Fruit fly (Drosophila melanogaster) whole organism, embryonic: ENCODE results near the gene JIL-1.

ENCODE experiments used
- Aef1 ChIP-seq: fragments of 200-800 bp; sonication (Bioruptor generic); IDR thresholded peaks from 3 replicates; pipeline ENCODE4 v1.3.6; 2022; ENCODE audit warnings: missing biosample characterization, missing genetic modification characterization
- BtbVII ChIP-seq: fragments of 200-800 bp; sonication (Bioruptor generic); optimal IDR thresholded peaks from 3 replicates; lab custom pipeline; 2017; ENCODE audit warnings: missing biosample characterization, mild to moderate bottlenecking, missing genetic modification characterization
- Bteb2 ChIP-seq: fragments of 200-800 bp; sonication (Bioruptor generic); optimal IDR thresholded peaks from 2 replicates; lab custom pipeline; 2016; ENCODE audit warnings: missing biosample characterization, missing genetic modification characterization
- CG10274 ChIP-seq: fragments of 200-800 bp; sonication (Bioruptor generic); optimal IDR thresholded peaks from 3 replicates; lab custom pipeline; 2017; ENCODE audit warnings: missing biosample characterization, mild to moderate bottlenecking, missing genetic modification characterization
- CG10959 ChIP-seq: fragments of 200-800 bp; sonication (Bioruptor generic); IDR thresholded peaks from 2 replicates; pipeline ENCODE4 v1.3.6; 2022; ENCODE audit warnings: missing biosample characterization, missing genetic modification characterization
- CG11723 ChIP-seq: fragments of 200-800 bp; sonication (Bioruptor generic); optimal IDR thresholded peaks from 2 replicates; lab custom pipeline; 2017; ENCODE audit warnings: missing biosample characterization, mild to moderate bottlenecking, missing genetic modification characterization
- CG14710 ChIP-seq: fragments of 200-800 bp; sonication (Bioruptor generic); optimal IDR thresholded peaks from 3 replicates; lab custom pipeline; 2019; ENCODE audit warnings: missing biosample characterization, mild to moderate bottlenecking, missing genetic modification characterization, moderate library complexity
- CG1602 ChIP-seq: fragments of 200-800 bp; sonication (Bioruptor generic); optimal IDR thresholded peaks from 3 replicates; lab custom pipeline; 2016; ENCODE audit warnings: missing biosample characterization, missing genetic modification characterization
- CG17829 ChIP-seq: fragments of 200-800 bp; optimal IDR thresholded peaks from 2 replicates; lab custom pipeline; 2019; ENCODE audit warnings: missing biosample characterization, mild to moderate bottlenecking, missing genetic modification characterization, moderate library complexity
- CG18011 ChIP-seq: fragments of 200-800 bp; sonication (Bioruptor generic); optimal IDR thresholded peaks from 2 replicates; lab custom pipeline; 2017; ENCODE audit warnings: missing biosample characterization, missing genetic modification characterization, mild to moderate bottlenecking, moderate library complexity, missing genotype
- CG2120 ChIP-seq: fragments of 200-800 bp; sonication (Bioruptor generic); optimal IDR thresholded peaks from 3 replicates; lab custom pipeline; 2016; ENCODE audit warnings: missing biosample characterization, missing genetic modification characterization
- CG2199 ChIP-seq: fragments of 200-800 bp; sonication (Bioruptor generic); IDR thresholded peaks from 3 replicates; pipeline ENCODE4 v1.3.6; 2022; ENCODE audit warnings: missing biosample characterization, missing genetic modification characterization
- CG2712 ChIP-seq: fragments of 200-800 bp; optimal IDR thresholded peaks from 3 replicates; lab custom pipeline; 2019; ENCODE audit warnings: missing biosample characterization, mild to moderate bottlenecking, missing genetic modification characterization, moderate library complexity
- CG32767 ChIP-seq: fragments of 200-800 bp; sonication (Bioruptor generic); IDR thresholded peaks from 2 replicates; pipeline ENCODE4 v1.3.6; 2022; ENCODE audit warnings: missing biosample characterization, missing genetic modification characterization
- CG4707 ChIP-seq: fragments of 200-800 bp; sonication (Bioruptor generic); optimal IDR thresholded peaks from 2 replicates; lab custom pipeline; 2018; ENCODE audit warnings: missing biosample characterization, mild to moderate bottlenecking, missing genetic modification characterization, moderate library complexity
- CG6854 ChIP-seq: fragments of 200-800 bp; sonication (Bioruptor generic); optimal IDR thresholded peaks from 3 replicates; lab custom pipeline; 2017; ENCODE audit warnings: missing biosample characterization, mild to moderate bottlenecking, missing genetic modification characterization
- CG8359 ChIP-seq: fragments of 200-800 bp; sonication (Bioruptor generic); optimal IDR thresholded peaks from 2 replicates; lab custom pipeline; 2017; ENCODE audit warnings: missing biosample characterization, mild to moderate bottlenecking, missing genetic modification characterization, borderline replicate concordance
- CG9609 ChIP-seq: fragments of 200-800 bp; sonication (Bioruptor generic); optimal IDR thresholded peaks from 3 replicates; lab custom pipeline; 2016; ENCODE audit warnings: missing biosample characterization, missing genetic modification characterization
- CG9817 ChIP-seq: fragments of 200-800 bp; sonication (Bioruptor generic); optimal IDR thresholded peaks from 2 replicates; lab custom pipeline; 2018; ENCODE audit warnings: missing biosample characterization, mild to moderate bottlenecking, missing genetic modification characterization, moderate library complexity
- CkIIα-i1 ChIP-seq: fragments of 200-800 bp; sonication (Bioruptor generic); IDR thresholded peaks from 2 replicates; pipeline ENCODE4 v1.3.6; 2022; ENCODE audit warnings: missing biosample characterization, missing genetic modification characterization
- Dbx ChIP-seq: fragments of 200-800 bp; sonication (Bioruptor generic); IDR thresholded peaks from 3 replicates; pipeline ENCODE4 v1.3.6; 2022; ENCODE audit warnings: missing biosample characterization, missing genetic modification characterization
- E2f1 ChIP-seq: fragments of 200-800 bp; sonication (Bioruptor generic); IDR thresholded peaks from 2 replicates; pipeline ENCODE4 v1.3.6; 2022; ENCODE audit warnings: missing biosample characterization, missing genetic modification characterization
- ERR ChIP-seq: fragments of 200-800 bp; sonication (Bioruptor generic); optimal IDR thresholded peaks from 2 replicates; lab custom pipeline; 2016; ENCODE audit warnings: missing biosample characterization, missing genetic modification characterization
- HLH3B ChIP-seq: fragments of 200-800 bp; sonication (Bioruptor generic); IDR thresholded peaks from 2 replicates; pipeline ENCODE4 v1.3.6; 2022; ENCODE audit warnings: missing biosample characterization, missing genetic modification characterization
- HLH4C ChIP-seq: fragments of 200-800 bp; sonication (Bioruptor generic); IDR thresholded peaks from 3 replicates; pipeline ENCODE4 v1.3.6; 2022; ENCODE audit warnings: missing biosample characterization, missing genetic modification characterization; ENCODE audit not compliant: partially characterized antibody
- Hsf ChIP-seq: fragments of 200-800 bp; sonication (Bioruptor generic); optimal IDR thresholded peaks from 3 replicates; lab custom pipeline; 2016; ENCODE audit warnings: missing biosample characterization, missing genetic modification characterization
- MESR4 ChIP-seq: fragments of 200-800 bp; sonication (Bioruptor generic); optimal IDR thresholded peaks from 2 replicates; lab custom pipeline; 2018; ENCODE audit warnings: missing biosample characterization, mild to moderate bottlenecking, missing genetic modification characterization, moderate library complexity
- Myb ChIP-seq: fragments of 200-800 bp; sonication (Bioruptor generic); optimal IDR thresholded peaks from 2 replicates; lab custom pipeline; 2016; ENCODE audit warnings: missing biosample characterization, missing genetic modification characterization
- Pdp1 ChIP-seq, 2 experiments: fragments of 200-800 bp; sonication (Bioruptor generic); optimal IDR thresholded peaks; 3 replicates each; lab custom pipeline; 2016; ENCODE audit warnings: missing biosample characterization in 2 of 2, missing genetic modification characterization in 2 of 2, mild to moderate bottlenecking in 1 of 2, moderate library complexity in 1 of 2
- Scr ChIP-seq: fragments of 200-800 bp; sonication (Bioruptor generic); IDR thresholded peaks from 2 replicates; pipeline ENCODE4 v1.3.6; 2022; ENCODE audit warnings: missing biosample characterization, missing genetic modification characterization; ENCODE audit not compliant: partially characterized antibody
- Xbp1 ChIP-seq: fragments of 200-800 bp; sonication (Bioruptor generic); optimal IDR thresholded peaks from 3 replicates; lab custom pipeline; 2016; ENCODE audit warnings: missing biosample characterization, mild to moderate bottlenecking, missing genetic modification characterization
- YL-1 ChIP-seq: fragments of 200-800 bp; sonication (Bioruptor generic); optimal IDR thresholded peaks from 3 replicates; lab custom pipeline; 2017; ENCODE audit warnings: missing biosample characterization, mild to moderate bottlenecking, missing genetic modification characterization
- ash1 ChIP-seq: fragments of 200-800 bp; sonication (Bioruptor generic); optimal IDR thresholded peaks from 2 replicates; lab custom pipeline; 2018; ENCODE audit warnings: missing biosample characterization, mild to moderate bottlenecking, missing genetic modification characterization
- btn ChIP-seq: fragments of 200-800 bp; sonication (Bioruptor generic); optimal IDR thresholded peaks from 2 replicates; lab custom pipeline; 2016; ENCODE audit warnings: missing biosample characterization, missing genetic modification characterization
- chif ChIP-seq, 2 experiments: fragments of 200-800 bp; sonication (Bioruptor generic); optimal IDR thresholded peaks; 3 replicates each; lab custom pipeline; 2016; ENCODE audit warnings: missing biosample characterization in 2 of 2, missing genetic modification characterization in 2 of 2
- crp ChIP-seq, 2 experiments: fragments of 200-800 bp; sonication (Bioruptor generic); optimal IDR thresholded peaks; 2 replicates in 1 of 2; 3 replicates in 1 of 2; lab custom pipeline; 2017; ENCODE audit warnings: missing biosample characterization in 2 of 2, missing genetic modification characterization in 2 of 2, mild to moderate bottlenecking in 1 of 2, moderate library complexity in 1 of 2
- dati ChIP-seq: fragments of 200-800 bp; sonication (Bioruptor generic); IDR thresholded peaks from 2 replicates; pipeline ENCODE4 v1.3.6; 2022; ENCODE audit warnings: missing biosample characterization, missing genetic modification characterization
- esg ChIP-seq: fragments of 200-800 bp; sonication (Bioruptor generic); conservative IDR thresholded peaks from 2 replicates; pipeline ENCODE4 v1.3.6; 2022; ENCODE audit warnings: missing biosample characterization, missing genetic modification characterization
- gce ChIP-seq: fragments of 200-800 bp; sonication (Bioruptor generic); IDR thresholded peaks from 3 replicates; pipeline ENCODE4 v1.3.6; 2022; ENCODE audit warnings: missing biosample characterization, missing genetic modification characterization
- gem ChIP-seq: fragments of 200-800 bp; sonication (Bioruptor generic); optimal IDR thresholded peaks from 2 replicates; lab custom pipeline; 2019; ENCODE audit warnings: missing biosample characterization, mild to moderate bottlenecking, missing genetic modification characterization, moderate library complexity
- grau ChIP-seq: fragments of 200-800 bp; optimal IDR thresholded peaks from 3 replicates; lab custom pipeline; 2019; ENCODE audit warnings: missing biosample characterization, mild to moderate bottlenecking, missing genetic modification characterization, moderate library complexity
- hb ChIP-seq: fragments of 200-800 bp; sonication (Bioruptor generic); IDR thresholded peaks from 3 replicates; pipeline ENCODE4 v1.3.6; 2022; ENCODE audit warnings: missing biosample characterization, missing genetic modification characterization; ENCODE audit not compliant: partially characterized antibody
- lov ChIP-seq, 2 experiments: fragments of 200-800 bp in 1 of 2; fragments of >200 bp in 1 of 2; sonication (Bioruptor generic) in 1 of 2; IDR thresholded peaks in 1 of 2; optimal IDR thresholded peaks in 1 of 2; 2 replicates in 1 of 2; 3 replicates in 1 of 2; pipeline versions ENCODE4 v1.3.6 to Lab custom; 2017 to 2022; ENCODE audit warnings: missing biosample characterization in 1 of 2, missing genetic modification characterization in 1 of 2
- odd ChIP-seq: fragments of 200-800 bp; sonication (Bioruptor generic); optimal IDR thresholded peaks from 2 replicates; lab custom pipeline; 2017; ENCODE audit warnings: missing biosample characterization, mild to moderate bottlenecking, missing genetic modification characterization
- peb ChIP-seq: fragments of 200-800 bp; sonication (Bioruptor generic); IDR thresholded peaks from 2 replicates; pipeline ENCODE4 v1.3.6; 2022; ENCODE audit warnings: missing biosample characterization, missing genetic modification characterization
- stc ChIP-seq: fragments of 200-800 bp; sonication (Bioruptor generic); IDR thresholded peaks from 2 replicates; pipeline ENCODE4 v1.3.6; 2022; ENCODE audit warnings: missing biosample characterization, missing genetic modification characterization
- tgo ChIP-seq: fragments of 200-800 bp; sonication (Bioruptor generic); IDR thresholded peaks from 3 replicates; pipeline ENCODE4 v1.3.6; 2022; ENCODE audit warnings: missing biosample characterization, missing genetic modification characterization
- twi ChIP-seq: fragments of 200-800 bp; optimal IDR thresholded peaks from 2 replicates; lab custom pipeline; 2019; ENCODE audit warnings: missing biosample characterization, mild to moderate bottlenecking, missing genetic modification characterization, moderate library complexity
- tx ChIP-seq: fragments of 200-800 bp; sonication (Bioruptor generic); optimal IDR thresholded peaks from 2 replicates; lab custom pipeline; 2016; ENCODE audit warnings: missing biosample characterization, missing genetic modification characterization
- vvl ChIP-seq: fragments of 200-800 bp; sonication (Bioruptor generic); IDR thresholded peaks from 2 replicates; pipeline ENCODE4 v1.3.6; 2022; ENCODE audit warnings: missing biosample characterization, missing genetic modification characterization

The JIL-1 gene

DNA sequence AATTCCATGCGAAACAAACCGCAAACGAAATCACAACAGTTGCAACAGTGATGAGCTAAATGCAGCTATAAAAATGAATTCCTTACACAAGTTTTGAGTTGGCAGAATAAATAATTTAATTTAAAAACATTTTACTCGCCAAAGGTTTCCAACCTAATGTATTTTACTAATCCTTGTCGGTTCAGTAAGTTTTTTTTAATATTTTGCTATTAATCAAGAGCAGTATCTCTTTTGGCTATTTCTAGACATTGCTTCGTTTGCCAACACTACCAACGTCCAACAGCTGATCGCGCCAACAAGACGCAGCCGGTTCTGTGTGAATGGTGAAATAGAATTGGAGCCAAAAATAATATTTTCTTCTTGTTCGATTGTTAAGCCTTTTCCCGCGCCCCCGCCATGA, 28.3 kb downstream of the JIL-1 start, which contains the start of the genes CG32075, CG45101 and SuUR (continued):
- TF ChIP-seq CG2120 (GFP tag; lab: Kevin White, UChicago) (peak; percentile 96), CG6854 (GFP tag; lab: Kevin White, UChicago) (peak; percentile 45), vvl (GFP tag; lab: Robert Waterston, UW) (peak; percentile 91), CG32767 (peak; percentile 80), CG8359 (GFP tag; lab: Kevin White, UChicago) (no peak), ERR (no peak), BtbVII (peak; percentile 13), CG1602 (GFP tag; lab: Kevin White, UChicago) (peak; percentile 92), CG9817 (tag; lab: Kevin White, UChicago) (peak; percentile 88), gem (tag; lab: Kevin White, UChicago) (peak; percentile 92), CG2712 (tag; lab: Kevin White, UChicago) (peak; percentile 91), Xbp1 (peak; percentile 93), CG4707 (no peak), esg (GFP tag; lab: Robert Waterston, UW) (peak; percentile 92), CG18011 (peak; percentile 82), tx (peak; percentile 91), CG10959 (GFP tag; lab: Robert Waterston, UW) (peak; percentile 57), Dbx (GFP tag; lab: Robert Waterston, UW) (peak; percentile 91), CG2199 (GFP tag; lab: Robert Waterston, UW) (peak; percentile 56; the same call in 1 of the 3 replicates), MESR4 (GFP tag; lab: Kevin White, UChicago) (peak; percentile 57), hb (GFP tag; lab: Robert Waterston, UW) (no peak), stc (GFP tag; lab: Robert Waterston, UW) (peak; percentile 85), twi (tag; lab: Kevin White, UChicago) (peak; percentile 72), dati (GFP tag; lab: Robert Waterston, UW) (peak; percentile 46; the same call in 1 of the 2 replicates), peb (GFP tag; lab: Robert Waterston, UW) (peak; percentile 87), CG17829 (tag; lab: Kevin White, UChicago) (peak; percentile 88), YL-1 (peak; percentile 86), tgo (GFP tag; lab: Robert Waterston, UW) (peak; percentile 94), btn (no peak), ash1 (GFP tag; lab: Kevin White, UChicago) (no peak), CG10274 (GFP tag; lab: Kevin White, UChicago) (peak; percentile 37), CG11723 (GFP tag; lab: Kevin White, UChicago) (peak; percentile 67), Bteb2 (GFP tag; lab: Kevin White, UChicago) (peak; percentile 87), Myb (GFP tag; lab: Kevin White, UChicago) (peak; percentile 75), Aef1 (GFP tag; lab: Robert Waterston, UW) (peak; percentile 90), Pdp1 (GFP tag; optimal IDR thresholded peaks at IDR 0.05; lab: Kevin White, UChicago) (peak; percentile 87 to 90), odd (peak; percentile 52), crp (GFP tag; optimal IDR thresholded peaks at IDR 0.05; lab: Kevin White, UChicago) (peak; percentile 97 to 99), HLH3B (GFP tag; lab: Robert Waterston, UW) (peak; percentile 78), Hsf (GFP tag; lab: Kevin White, UChicago) (peak; percentile 94), CG14710 (tag; lab: Kevin White, UChicago) (peak; percentile 63), E2f1 (GFP tag; lab: Robert Waterston, UW) (peak; percentile 90), grau (tag; lab: Kevin White, UChicago) (peak; percentile 88), CG9609 (GFP tag; lab: Kevin White, UChicago) (peak; percentile 91), HLH4C (GFP tag; lab: Robert Waterston, UW) (no peak), Scr (no peak), chif (GFP tag; optimal IDR thresholded peaks at IDR 0.05; lab: Kevin White, UChicago) (peak; percentile 89 to 94), CkIIα-i1 (GFP tag; lab: Robert Waterston, UW) (no peak), gce (GFP tag; lab: Robert Waterston, UW) (no peak), lov (optimal IDR thresholded peaks at IDR 0.05; lab: Kevin White, UChicago) (no peak), lov (GFP tag; IDR thresholded peaks at IDR 0.05; lab: Robert Waterston, UW) (0 out of 3 replicates have a peak, but pooled peaks have one; percentile 58)
